Worm (Caenorhabditis elegans): ENCODE data around the gene aqp-4.

Gene aqp-4

ce11 chrV:9737287-9737686 lies at the start of gene aqp-4:
Gene aqp-4 (plus strand): TSS chrV:9737556.
- TF ChIP-seq hnd-1 (tag; optimal IDR thresholded peaks at IDR 0.05), result no peak
- no peak for TF ChIP-seq F13C5.2 (tag; optimal IDR thresholded peaks at IDR 0.05)
- no peak for TF ChIP-seq sea-1 (GFP tag; conservative IDR thresholded peaks at IDR 0.05)
- no peak for TF ChIP-seq aly-1 (tag; optimal IDR thresholded peaks at IDR 0.05)
- no peak for TF ChIP-seq tra-4 (tag; optimal IDR thresholded peaks at IDR 0.05)
- TF ChIP-seq pes-1 (GFP tag; IDR thresholded peaks at IDR 0.05), result no peak
- TF ChIP-seq hmbx-1 (tag; optimal IDR thresholded peaks at IDR 0.05), result no peak
- TF ChIP-seq ama-1 (optimal IDR thresholded peaks at IDR 0.05), result no peak
- no peak for TF ChIP-seq ceh-13 (GFP tag; optimal IDR thresholded peaks at IDR 0.05)
- TF ChIP-seq ceh-36 (tag; optimal IDR thresholded peaks at IDR 0.05), result no peak
- no peak for TF ChIP-seq hmg-4 (GFP tag; optimal IDR thresholded peaks at IDR 0.05)
- no peak for TF ChIP-seq ets-7 (tag; optimal IDR thresholded peaks at IDR 0.05)
- TF ChIP-seq scrt-1 (GFP tag; IDR thresholded peaks at IDR 0.05), result no peak
- no peak for TF ChIP-seq tbx-11 (GFP tag; IDR thresholded peaks at IDR 0.05)
- no peak for TF ChIP-seq tbx-37 (GFP tag; conservative IDR thresholded peaks at IDR 0.05)
- TF ChIP-seq B0310.2 (tag; optimal IDR thresholded peaks at IDR 0.05), result no peak
- no peak for TF ChIP-seq flt-1 (GFP tag; IDR thresholded peaks at IDR 0.05)

- TF ChIP-seq hmbx-1 (tag; optimal IDR thresholded peaks at IDR 0.05) (no peak), ceh-13 (GFP tag; optimal IDR thresholded peaks at IDR 0.05) (no peak), tra-4 (tag; optimal IDR thresholded peaks at IDR 0.05) (no peak), scrt-1 (GFP tag; IDR thresholded peaks at IDR 0.05) (no peak), B0310.2 (tag; optimal IDR thresholded peaks at IDR 0.05) (no peak)
Observed at ce11 chrV:9689364-9689763, 48.0 kb upstream of the aqp-4 start.

DNA sequence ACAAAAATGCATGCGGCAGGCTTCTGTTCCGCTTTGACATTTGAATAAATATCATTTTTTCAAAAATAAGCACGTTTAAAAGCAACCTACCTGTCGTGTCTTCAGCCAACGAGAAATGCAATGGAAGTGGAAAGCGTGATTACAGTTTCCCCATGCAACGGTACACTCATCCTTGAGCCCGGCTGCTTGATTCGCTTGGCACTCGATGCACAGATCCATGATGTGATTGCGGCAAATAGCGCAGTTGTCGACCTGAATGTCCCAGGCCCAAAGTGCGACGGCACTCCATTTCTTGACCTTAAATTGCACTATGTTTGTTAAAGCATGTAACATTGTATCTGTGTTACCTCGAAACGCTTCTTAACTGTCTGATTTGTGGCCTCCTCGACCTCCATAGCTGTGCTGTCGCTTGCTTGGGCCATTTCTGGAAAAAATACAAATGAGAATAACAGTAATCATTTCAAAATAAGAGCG lies 47.2 kb upstream of the aqp-4 start, which contains the start of gene rbx-1:
TSS of gene rbx-1 (minus strand) at position 424 of the 474 bp plus-strand sequence.
- TF ChIP-seq ets-7 (tag; optimal IDR thresholded peaks at IDR 0.05) (no peak), hmbx-1 (tag; optimal IDR thresholded peaks at IDR 0.05) (no peak), scrt-1 (GFP tag; IDR thresholded peaks at IDR 0.05) (no peak)

ce11 chrV:9690728-9691127 lies 46.6 kb upstream of the aqp-4 start:
- peak; percentile 55 for TF ChIP-seq F13C5.2 (tag; optimal IDR thresholded peaks at IDR 0.05)
- no peak for TF ChIP-seq ama-1 (optimal IDR thresholded peaks at IDR 0.05)

DNA sequence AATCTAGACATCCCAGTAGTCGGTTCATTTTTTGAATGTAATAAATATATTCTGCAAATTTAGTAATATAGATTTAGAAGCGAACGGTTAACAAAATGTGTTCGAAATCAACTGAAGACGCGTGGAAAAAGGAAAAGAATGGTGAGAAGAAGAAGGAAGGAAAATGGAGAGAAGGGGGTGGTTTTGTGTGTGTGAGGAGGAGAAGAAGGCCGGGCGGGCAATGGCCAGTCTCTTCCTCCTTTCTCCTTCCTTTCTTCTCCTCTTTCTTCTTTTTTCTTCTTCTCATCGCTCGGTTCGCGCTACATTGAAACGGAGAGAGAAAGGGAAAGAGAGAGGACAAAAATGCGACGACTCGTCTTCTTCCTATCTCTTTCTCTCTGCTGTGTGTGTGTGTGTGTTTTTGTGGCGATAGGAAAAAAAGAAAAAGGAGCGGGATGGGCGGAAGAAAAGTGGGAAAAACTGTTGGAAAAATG lies 45.2 kb upstream of the aqp-4 start, which contains the start of gene ztf-9:
TSS of gene ztf-9 (minus strand) at position 51 of the 473 bp plus-strand sequence.
- no peak for TF ChIP-seq ama-1 (optimal IDR thresholded peaks at IDR 0.05)
- TF ChIP-seq tbx-11 (GFP tag; IDR thresholded peaks at IDR 0.05), result no peak
- no peak for TF ChIP-seq hmbx-1 (tag; optimal IDR thresholded peaks at IDR 0.05)
- TF ChIP-seq tbx-37 (GFP tag; conservative IDR thresholded peaks at IDR 0.05), result no peak
- TF ChIP-seq B0310.2 (tag; optimal IDR thresholded peaks at IDR 0.05), result no peak
- no peak for TF ChIP-seq sea-1 (GFP tag; conservative IDR thresholded peaks at IDR 0.05)
- no peak for TF ChIP-seq tra-4 (tag; optimal IDR thresholded peaks at IDR 0.05)
- TF ChIP-seq ceh-36 (tag; optimal IDR thresholded peaks at IDR 0.05), result no peak
- TF ChIP-seq aly-1 (tag; optimal IDR thresholded peaks at IDR 0.05), result no peak
- no peak for TF ChIP-seq hnd-1 (tag; optimal IDR thresholded peaks at IDR 0.05)
- peak; percentile 19 for TF ChIP-seq F13C5.2 (tag; optimal IDR thresholded peaks at IDR 0.05)
- no peak for TF ChIP-seq pes-1 (GFP tag; IDR thresholded peaks at IDR 0.05)
- TF ChIP-seq hmg-4 (GFP tag; optimal IDR thresholded peaks at IDR 0.05), result peak; percentile 72
- no peak for TF ChIP-seq ets-7 (tag; optimal IDR thresholded peaks at IDR 0.05)
- no peak for TF ChIP-seq scrt-1 (GFP tag; IDR thresholded peaks at IDR 0.05)
- no peak; the same call in 1 of the 2 replicates for TF ChIP-seq flt-1 (GFP tag; IDR thresholded peaks at IDR 0.05)

DNA sequence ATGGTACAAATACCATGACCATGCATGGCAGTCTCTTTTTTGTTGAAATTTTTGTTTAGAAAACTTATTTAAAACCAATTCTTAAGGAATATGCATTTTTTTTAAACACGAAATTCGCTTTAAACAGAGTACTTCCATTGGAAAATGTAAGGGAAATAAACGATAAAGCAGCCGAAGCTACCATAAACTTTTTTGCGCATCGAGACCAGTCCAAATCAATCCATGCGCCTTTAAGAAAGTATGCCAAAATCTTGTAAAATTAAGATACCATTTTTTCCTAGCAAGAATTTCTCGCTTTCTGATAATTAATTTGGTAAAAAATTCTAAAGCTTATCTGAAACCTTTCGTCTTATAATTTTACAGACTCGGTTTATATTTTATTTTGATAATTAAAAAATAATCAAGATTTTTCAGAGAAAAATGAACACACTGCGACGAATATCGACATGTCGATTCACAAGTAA lies 44.7 kb upstream of the aqp-4 start, which contains the start of gene ZK287.7:
TSS of gene ZK287.7 (plus strand) at position 414 of the 464 bp plus-strand sequence.
- TF ChIP-seq pes-1 (GFP tag; IDR thresholded peaks at IDR 0.05) (no peak), ama-1 (optimal IDR thresholded peaks at IDR 0.05) (no peak), tbx-11 (GFP tag; IDR thresholded peaks at IDR 0.05) (no peak), aly-1 (tag; optimal IDR thresholded peaks at IDR 0.05) (no peak), ceh-36 (tag; optimal IDR thresholded peaks at IDR 0.05) (no peak), tbx-37 (GFP tag; conservative IDR thresholded peaks at IDR 0.05) (no peak), B0310.2 (tag; optimal IDR thresholded peaks at IDR 0.05) (no peak), hmg-4 (GFP tag; optimal IDR thresholded peaks at IDR 0.05) (no peak), flt-1 (GFP tag; IDR thresholded peaks at IDR 0.05) (no peak), F13C5.2 (tag; optimal IDR thresholded peaks at IDR 0.05) (no peak), hnd-1 (tag; optimal IDR thresholded peaks at IDR 0.05) (no peak), tra-4 (tag; optimal IDR thresholded peaks at IDR 0.05) (no peak), sea-1 (GFP tag; conservative IDR thresholded peaks at IDR 0.05) (no peak), ceh-13 (GFP tag; optimal IDR thresholded peaks at IDR 0.05) (no peak), scrt-1 (GFP tag; IDR thresholded peaks at IDR 0.05) (no peak), hmbx-1 (tag; optimal IDR thresholded peaks at IDR 0.05) (no peak), ets-7 (tag; optimal IDR thresholded peaks at IDR 0.05) (no peak)

DNA sequence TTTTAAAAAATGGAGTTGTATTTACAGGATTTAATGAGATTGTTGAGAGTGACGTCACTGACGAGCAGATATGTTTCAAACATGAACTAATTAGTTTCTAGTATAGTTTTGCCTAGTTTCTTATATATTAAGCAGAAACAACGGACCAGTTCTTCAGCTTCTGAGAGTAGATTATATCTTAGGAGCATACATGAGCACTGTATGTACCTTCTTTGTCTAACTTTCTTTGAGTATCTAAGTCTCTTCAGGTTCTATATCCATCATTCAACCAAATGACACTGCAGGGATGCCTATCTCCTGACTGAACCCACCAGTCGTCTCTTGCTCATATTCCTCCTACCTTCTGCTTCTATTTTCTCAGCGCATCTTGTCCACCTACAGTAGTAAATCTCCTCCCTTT lies 40.6 kb upstream of the aqp-4 start, which contains the start of gene her-1:
TSS of gene her-1 (plus strand) at position 301 of the 400 bp plus-strand sequence.
- TF ChIP-seq ceh-13 (GFP tag; optimal IDR thresholded peaks at IDR 0.05), result no peak

DNA sequence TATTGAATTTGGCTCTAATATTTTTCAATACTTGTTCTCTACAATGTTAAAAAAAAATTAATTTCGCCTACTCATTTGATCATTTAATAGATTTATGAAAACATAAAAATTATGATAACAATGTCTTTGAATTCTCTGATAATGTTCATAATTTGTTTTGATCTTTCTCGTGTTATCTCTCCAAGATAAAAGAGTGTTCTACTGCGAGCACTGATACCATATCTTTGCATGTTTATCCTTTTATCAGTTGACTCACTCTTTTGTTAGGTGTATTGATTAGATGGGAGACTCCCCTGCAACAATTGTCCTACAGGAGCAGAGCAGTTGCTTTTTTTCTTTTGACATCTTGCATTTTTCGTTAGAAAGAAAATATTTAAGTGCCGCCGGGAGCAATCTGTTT lies 38.1 kb upstream of the aqp-4 start:
- TF ChIP-seq tbx-37 (GFP tag; conservative IDR thresholded peaks at IDR 0.05) (no peak), scrt-1 (GFP tag; IDR thresholded peaks at IDR 0.05) (no peak), hmg-4 (GFP tag; optimal IDR thresholded peaks at IDR 0.05) (no peak), F13C5.2 (tag; optimal IDR thresholded peaks at IDR 0.05) (no peak), hnd-1 (tag; optimal IDR thresholded peaks at IDR 0.05) (no peak), tra-4 (tag; optimal IDR thresholded peaks at IDR 0.05) (no peak), tbx-11 (GFP tag; IDR thresholded peaks at IDR 0.05) (no peak), ama-1 (optimal IDR thresholded peaks at IDR 0.05) (no peak), B0310.2 (tag; optimal IDR thresholded peaks at IDR 0.05) (no peak), pes-1 (GFP tag; IDR thresholded peaks at IDR 0.05) (no peak), ceh-36 (tag; optimal IDR thresholded peaks at IDR 0.05) (no peak), ceh-13 (GFP tag; optimal IDR thresholded peaks at IDR 0.05) (no peak), aly-1 (tag; optimal IDR thresholded peaks at IDR 0.05) (no peak), ets-7 (tag; optimal IDR thresholded peaks at IDR 0.05) (no peak), hmbx-1 (tag; optimal IDR thresholded peaks at IDR 0.05) (no peak)

All from whole organism, early embryonic.